Worm (Caenorhabditis elegans) whole organism, late embryonic: ENCODE measurements around the gene cdc-25.2.

Experiments
- ceh-6 ChIP-seq: fragments of 200-800 bp; sonication (Bioruptor generic); optimal IDR thresholded peaks from 2 replicates; lab custom pipeline; 2018; ENCODE audit warnings: mild to moderate bottlenecking, missing genetic modification characterization, missing compliant biosample characterization
- eyg-1 ChIP-seq: sonication (generic microtip); optimal IDR thresholded peaks from 2 replicates; lab custom pipeline; 2016; ENCODE audit warnings: missing genotype, missing genetic modification characterization, missing compliant biosample characterization
- fkh-10 ChIP-seq: fragments of 150-350 bp; optimal IDR thresholded peaks from 2 replicates; lab custom pipeline; 2014; ENCODE audit warnings: missing biosample characterization, missing genetic modification reagents, missing genetic modification characterization
- lim-6 ChIP-seq: sonication (generic microtip); optimal IDR thresholded peaks from 2 replicates; lab custom pipeline; 2016; ENCODE audit warnings: missing genetic modification characterization, missing compliant biosample characterization
- mec-3 ChIP-seq: sonication (generic microtip); optimal IDR thresholded peaks from 2 replicates; lab custom pipeline; 2016; ENCODE audit warnings: borderline replicate concordance, missing genetic modification characterization, missing compliant biosample characterization
- nhr-11 ChIP-seq: fragments of 150-350 bp; optimal IDR thresholded peaks from 2 replicates; lab custom pipeline; 2014; ENCODE audit warnings: missing biosample characterization, missing genetic modification characterization
- pha-2 ChIP-seq: sonication (generic microtip); optimal IDR thresholded peaks from 2 replicates; lab custom pipeline; 2017; ENCODE audit warnings: mild to moderate bottlenecking, missing genetic modification characterization, missing compliant biosample characterization
- pha-4 ChIP-seq: fragments of 150-350 bp; optimal IDR thresholded peaks from 2 replicates; lab custom pipeline; 2018; ENCODE audit warnings: missing biosample characterization, missing genetic modification reagents, missing genetic modification characterization
- pqm-1 ChIP-seq: sonication (generic microtip); optimal IDR thresholded peaks from 2 replicates; lab custom pipeline; 2016; ENCODE audit warnings: missing genetic modification characterization, missing compliant biosample characterization
- sox-2 ChIP-seq: fragments of 200-800 bp; sonication (Bioruptor generic); IDR thresholded peaks from 2 replicates; pipeline ENCODE4 v1.3.6; 2022; ENCODE audit warnings: missing genetic modification reagents, missing genetic modification characterization, missing compliant biosample characterization

DNA sequence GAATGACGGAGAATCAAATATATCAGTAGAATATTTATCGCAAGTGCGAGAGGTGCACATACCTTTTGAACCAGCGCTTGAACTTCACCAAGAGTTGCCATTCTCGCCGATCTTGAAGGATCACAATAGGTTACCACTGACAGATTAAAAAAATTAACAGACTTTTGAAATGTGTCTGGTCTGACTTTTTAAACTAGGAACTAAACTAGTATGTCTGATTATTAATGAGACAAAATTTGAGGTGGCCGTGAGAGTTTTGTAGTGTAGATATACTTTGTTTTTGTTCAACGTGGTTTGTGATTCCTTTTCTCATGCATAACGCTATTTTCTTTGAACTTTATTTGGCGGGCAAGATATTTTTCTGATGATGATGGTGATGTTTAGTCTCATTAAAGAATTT is 45.0 kb upstream of the cdc-25.2 start, which contains the start of gene str-240:
- TF ChIP-seq lim-6 (tag; lab: Kevin White, UChicago) (no peak), ceh-6 (GFP tag; lab: Kevin White, UChicago) (no peak), pqm-1 (tag; lab: Kevin White, UChicago) (no peak), mec-3 (tag; lab: Kevin White, UChicago) (no peak), nhr-11 (tag; lab: Kevin White, UChicago) (no peak), pha-4 (tag; lab: Kevin White, UChicago) (no peak), eyg-1 (tag; lab: Kevin White, UChicago) (no peak), sox-2 (GFP tag; lab: Robert Waterston, UW) (no peak), pha-2 (tag; lab: Kevin White, UChicago) (no peak), fkh-10 (GFP tag; lab: Kevin White, UChicago) (no peak)
